Fruit fly (Drosophila melanogaster): ENCODE data around the gene Alr.

- TF ChIP-seq hb (GFP tag; IDR thresholded peaks at IDR 0.05; ENCODE audit: partially characterized antibody) (no peak), C15 (GFP tag; IDR thresholded peaks at IDR 0.05) (no peak), CG6854 (GFP tag; optimal IDR thresholded peaks at IDR 0.05) (no peak), CG16779 (GFP tag; IDR thresholded peaks at IDR 0.05) (no peak), CG33557 (GFP tag; optimal IDR thresholded peaks at IDR 0.05) (no peak), Nf-YA (GFP tag; IDR thresholded peaks at IDR 0.05) (no peak), CG7357 (GFP tag; IDR thresholded peaks at IDR 0.05) (no peak), CG15601 (tag; optimal IDR thresholded peaks at IDR 0.05) (no peak), bigmax (GFP tag; optimal IDR thresholded peaks at IDR 0.05) (no peak), tx (GFP tag; optimal IDR thresholded peaks at IDR 0.05) (no peak), lbe (GFP tag; optimal IDR thresholded peaks at IDR 0.05) (no peak)
These were observed 451 bp downstream of the Alr start for dm6 chrX:19748565-19748964.
